Worm (Caenorhabditis elegans) whole organism, L1 larva: ENCODE measurements around the gene C09E8.1.

Experiments
- Y116A8C.19 ChIP-seq: sonication (generic microtip); optimal IDR thresholded peaks from 2 replicates; lab custom pipeline; 2016; ENCODE audit warnings: missing compliant biosample characterization, missing genetic modification characterization, borderline replicate concordance
- ama-1 ChIP-seq: fragments of 150-350 bp; optimal IDR thresholded peaks from 2 replicates; lab custom pipeline; 2014
- fos-1 ChIP-seq: fragments of 150-350 bp; optimal IDR thresholded peaks from 2 replicates; lab custom pipeline; 2014; ENCODE audit warnings: missing biosample characterization, missing genetic modification characterization
- lin-35 ChIP-seq, 2 experiments: fragments of 150-350 bp; optimal IDR thresholded peaks; 2 replicates each; lab custom pipeline; 2014; ENCODE audit warnings: missing biosample characterization in 2 of 2, missing genetic modification characterization in 2 of 2, missing genetic modification reagents in 2 of 2
- nhr-237 ChIP-seq: fragments of 150-350 bp; optimal IDR thresholded peaks from 2 replicates; lab custom pipeline; 2014; ENCODE audit warnings: missing biosample characterization, missing genetic modification characterization
- nhr-76 ChIP-seq: sonication (generic microtip); optimal IDR thresholded peaks from 2 replicates; lab custom pipeline; 2017; ENCODE audit warnings: missing biosample characterization, missing genetic modification characterization
- sox-4 ChIP-seq: sonication (generic microtip); optimal IDR thresholded peaks from 2 replicates; lab custom pipeline; 2016; ENCODE audit warnings: missing genetic modification characterization, missing compliant biosample characterization
- unc-62 ChIP-seq: fragments of 150-350 bp; optimal IDR thresholded peaks from 2 replicates; lab custom pipeline; 2014; ENCODE audit warnings: missing biosample characterization, missing genetic modification reagents, missing genetic modification characterization

ce11 chrII:578803-579202 is 22.5 kb downstream of the C09E8.1 start:
- TF ChIP-seq lin-35 (GFP tag; optimal IDR thresholded peaks at IDR 0.05; lab: Kevin White, UChicago) (no peak), nhr-237 (no peak), unc-62 (GFP tag; lab: Kevin White, UChicago) (no peak), nhr-76 (no peak), Y116A8C.19 (tag; lab: Kevin White, UChicago) (no peak), ama-1 (lab: Kevin White, UChicago) (no peak), sox-4 (tag; lab: Kevin White, UChicago) (no peak), fos-1 (no peak)
